Fruit fly (Drosophila melanogaster) whole organism, prepupa: ENCODE data around the gene CG9396.

Experiments used
- Blimp-1 ChIP-seq: fragments of 200-800 bp; sonication (Bioruptor generic); optimal IDR thresholded peaks from 3 replicates; lab custom pipeline; 2017; ENCODE audit warnings: missing biosample characterization, missing genetic modification characterization, mild to moderate bottlenecking, moderate library complexity, missing genetic modification reagents
- CG11294 ChIP-seq: fragments of 200-800 bp; sonication (Bioruptor generic); IDR thresholded peaks from 2 replicates; pipeline ENCODE4 v1.3.6; 2022; ENCODE audit warnings: missing biosample characterization, missing genetic modification characterization
- CG11762 ChIP-seq: fragments of 200-800 bp; sonication (Bioruptor generic); optimal IDR thresholded peaks from 3 replicates; lab custom pipeline; 2016; ENCODE audit warnings: missing biosample characterization, missing genetic modification characterization; ENCODE audit not compliant: insufficient read depth
- CG11902 ChIP-seq: fragments of 200-800 bp; sonication (Bioruptor generic); optimal IDR thresholded peaks from 3 replicates; lab custom pipeline; 2016; ENCODE audit warnings: missing biosample characterization, missing genetic modification characterization
- CG15336 ChIP-seq: fragments of 200-800 bp; sonication (Bioruptor generic); IDR thresholded peaks from 2 replicates; pipeline ENCODE4 v1.3.6; 2022; ENCODE audit warnings: missing biosample characterization, missing genetic modification characterization
- CG1621 ChIP-seq: fragments of 200-800 bp; sonication (Bioruptor generic); optimal IDR thresholded peaks from 3 replicates; lab custom pipeline; 2018; ENCODE audit warnings: missing biosample characterization, mild to moderate bottlenecking, missing genetic modification characterization
- CG3032 ChIP-seq: fragments of 200-800 bp; optimal IDR thresholded peaks from 2 replicates; lab custom pipeline; 2019; ENCODE audit warnings: missing biosample characterization, mild to moderate bottlenecking, missing genetic modification characterization, moderate library complexity
- CG34406 ChIP-seq: fragments of 200-800 bp; sonication (Bioruptor generic); optimal IDR thresholded peaks from 3 replicates; lab custom pipeline; 2016; ENCODE audit warnings: missing biosample characterization, missing genetic modification characterization
- CG6163 ChIP-seq: fragments of 200-800 bp; sonication (Bioruptor generic); IDR thresholded peaks from 3 replicates; pipeline ENCODE4 v1.3.6; 2022; ENCODE audit warnings: missing biosample characterization, missing genetic modification characterization
- CG6276 ChIP-seq: fragments of 200-800 bp; sonication (Bioruptor generic); optimal IDR thresholded peaks from 2 replicates; lab custom pipeline; 2017; ENCODE audit warnings: missing biosample characterization, mild to moderate bottlenecking, missing genetic modification characterization
- CG6792 ChIP-seq: fragments of 200-800 bp; sonication (Bioruptor generic); optimal IDR thresholded peaks from 3 replicates; lab custom pipeline; 2016; ENCODE audit warnings: missing biosample characterization, missing genetic modification characterization
- CG6808 ChIP-seq: fragments of 200-800 bp; sonication (Bioruptor generic); optimal IDR thresholded peaks from 3 replicates; lab custom pipeline; 2017; ENCODE audit warnings: missing biosample characterization, missing genetic modification characterization, mild to moderate bottlenecking, moderate library complexity, missing genetic modification reagents
- CG6854 ChIP-seq: fragments of 200-800 bp; sonication (Bioruptor generic); optimal IDR thresholded peaks from 2 replicates; lab custom pipeline; 2017; ENCODE audit warnings: missing biosample characterization, mild to moderate bottlenecking, missing genetic modification characterization
- CG7368 ChIP-seq: fragments of 200-800 bp; sonication (Bioruptor generic); optimal IDR thresholded peaks from 3 replicates; lab custom pipeline; 2016; ENCODE audit warnings: missing biosample characterization, missing genetic modification characterization
- CG8119 ChIP-seq: fragments of 200-800 bp; sonication (Bioruptor generic); IDR thresholded peaks from 3 replicates; pipeline ENCODE4 v1.3.6; 2022; ENCODE audit warnings: missing biosample characterization, missing genetic modification characterization
- CG8632 ChIP-seq: fragments of 200-800 bp; sonication (Bioruptor generic); optimal IDR thresholded peaks from 3 replicates; lab custom pipeline; 2016; ENCODE audit warnings: missing biosample characterization, missing genetic modification characterization
- Eip78C ChIP-seq: fragments of 200-800 bp; sonication (Bioruptor generic); peaks from one replicate; lab custom pipeline; 2016; ENCODE audit warnings: missing biosample characterization, missing genetic modification characterization
- Eip93F ChIP-seq: fragments of 200-800 bp; sonication (Bioruptor generic); optimal IDR thresholded peaks from 2 replicates; lab custom pipeline; 2016; ENCODE audit warnings: missing biosample characterization, mild to moderate bottlenecking, missing genetic modification characterization
- Ets21C ChIP-seq: fragments of 200-800 bp; sonication (Bioruptor generic); optimal IDR thresholded peaks from 3 replicates; lab custom pipeline; 2016; ENCODE audit warnings: missing biosample characterization, missing genetic modification characterization
- Hr38 ChIP-seq: sonication (Bioruptor generic); optimal IDR thresholded peaks from 2 replicates; lab custom pipeline; 2016; ENCODE audit warnings: missing biosample characterization, missing genetic modification characterization
- Lpt ChIP-seq: fragments of 200-800 bp; sonication (Bioruptor generic); optimal IDR thresholded peaks from 3 replicates; lab custom pipeline; 2016; ENCODE audit warnings: missing biosample characterization, missing genetic modification characterization
- Met ChIP-seq: fragments of 200-800 bp; sonication (Bioruptor generic); optimal IDR thresholded peaks from 3 replicates; lab custom pipeline; 2016; ENCODE audit warnings: missing biosample characterization, missing genetic modification characterization
- Smox ChIP-seq: fragments of 200-800 bp; sonication (Bioruptor generic); optimal IDR thresholded peaks from 3 replicates; lab custom pipeline; 2016; ENCODE audit warnings: missing biosample characterization, missing genetic modification characterization
- Sox102F ChIP-seq: fragments of 200-800 bp; sonication (Bioruptor generic); optimal IDR thresholded peaks from 2 replicates; lab custom pipeline; 2016; ENCODE audit warnings: missing biosample characterization, mild to moderate bottlenecking, missing genetic modification characterization
- Sox14 ChIP-seq: fragments of 200-800 bp; sonication (Bioruptor generic); optimal IDR thresholded peaks from 3 replicates; lab custom pipeline; 2016; ENCODE audit warnings: missing biosample characterization, missing genetic modification characterization
- Sox15 ChIP-seq: fragments of 200-800 bp; sonication (Bioruptor generic); optimal IDR thresholded peaks from 3 replicates; lab custom pipeline; 2016; ENCODE audit warnings: missing biosample characterization, missing genetic modification characterization
- acj6 ChIP-seq: fragments of 200-800 bp; sonication (Bioruptor generic); optimal IDR thresholded peaks from 3 replicates; lab custom pipeline; 2016; ENCODE audit warnings: missing biosample characterization, missing genetic modification characterization
- cyc ChIP-seq: fragments of 200-800 bp; sonication (Bioruptor generic); optimal IDR thresholded peaks from 3 replicates; lab custom pipeline; 2016; ENCODE audit warnings: missing biosample characterization, missing genetic modification characterization
- eg ChIP-seq: fragments of 200-800 bp; sonication (Bioruptor generic); IDR thresholded peaks from 3 replicates; pipeline ENCODE4 v1.3.6; 2022; ENCODE audit warnings: missing biosample characterization, missing genetic modification characterization
- esn ChIP-seq: fragments of 200-800 bp; sonication (Bioruptor generic); optimal IDR thresholded peaks from 2 replicates; lab custom pipeline; 2016; ENCODE audit warnings: missing biosample characterization, mild to moderate bottlenecking, missing genetic modification characterization, moderate library complexity
- fd85E ChIP-seq: fragments of 200-800 bp; sonication (Bioruptor generic); optimal IDR thresholded peaks from 3 replicates; lab custom pipeline; 2016; ENCODE audit warnings: missing biosample characterization, missing genetic modification characterization
- fkh ChIP-seq: fragments of 200-800 bp; sonication (Bioruptor generic); optimal IDR thresholded peaks from 3 replicates; lab custom pipeline; 2017; ENCODE audit warnings: missing biosample characterization, mild to moderate bottlenecking, missing genetic modification characterization, moderate library complexity
- lz ChIP-seq: fragments of 200-800 bp; sonication (Bioruptor generic); optimal IDR thresholded peaks from 3 replicates; lab custom pipeline; 2016; ENCODE audit warnings: missing biosample characterization, missing genetic modification characterization
- net ChIP-seq: fragments of 200-800 bp; sonication (Bioruptor generic); optimal IDR thresholded peaks from 3 replicates; lab custom pipeline; 2016; ENCODE audit warnings: missing biosample characterization, missing genetic modification characterization
- pdm3 ChIP-seq: fragments of 200-800 bp; sonication (Bioruptor generic); optimal IDR thresholded peaks from 3 replicates; lab custom pipeline; 2016; ENCODE audit warnings: missing biosample characterization, missing genetic modification characterization
- ss ChIP-seq, 2 experiments: fragments of 200-800 bp; sonication (Bioruptor generic); optimal IDR thresholded peaks; 2 replicates in 1 of 2; 3 replicates in 1 of 2; lab custom pipeline; 2017 to 2018; ENCODE audit warnings: mild to moderate bottlenecking in 2 of 2, missing biosample characterization in 2 of 2, missing genetic modification characterization in 2 of 2, moderate library complexity in 1 of 2
- svp ChIP-seq: fragments of 200-800 bp; sonication (Bioruptor generic); peaks from one replicate; lab custom pipeline; 2016; ENCODE audit warnings: missing biosample characterization, missing genetic modification characterization
- vri ChIP-seq: fragments of 200-800 bp; sonication (Bioruptor generic); optimal IDR thresholded peaks from 3 replicates; lab custom pipeline; 2016; ENCODE audit warnings: missing biosample characterization, mild to moderate bottlenecking, missing genetic modification characterization

Gene CG9396

dm6 chr3R:9598099-9598498 lies 26.7 kb upstream of the CG9396 start (continued):
- peak; percentile 39 for TF ChIP-seq Hr38 (GFP tag; lab: Kevin White, UChicago)
- peak; percentile 64; the same call in 1 of the 2 replicates for TF ChIP-seq CG11294 (GFP tag; lab: Robert Waterston, UW)
- TF ChIP-seq CG34406, result peak; percentile 73
- TF ChIP-seq esn (GFP tag; lab: Kevin White, UChicago), result peak; percentile 81
- peak; percentile 69 for TF ChIP-seq CG8632 (GFP tag; lab: Kevin White, UChicago)
- TF ChIP-seq CG6854, result peak; percentile 39
- TF ChIP-seq eg (GFP tag; lab: Robert Waterston, UW), result peak; percentile 89
- TF ChIP-seq CG6276 (GFP tag; lab: Kevin White, UChicago), result peak; percentile 87
- TF ChIP-seq Lpt (GFP tag; lab: Kevin White, UChicago), result peak; percentile 92
- TF ChIP-seq CG3032 (tag; lab: Kevin White, UChicago), result peak; percentile 62
- TF ChIP-seq fd85E, result peak; percentile 32
- TF ChIP-seq svp, result no peak
- TF ChIP-seq CG1621, result peak; percentile 52
- TF ChIP-seq CG7368, result peak; percentile 75
- TF ChIP-seq CG6163 (GFP tag; lab: Robert Waterston, UW), result peak; percentile 86
- TF ChIP-seq Blimp-1 (GFP tag; lab: Kevin White, UChicago), result peak; percentile 17

DNA sequence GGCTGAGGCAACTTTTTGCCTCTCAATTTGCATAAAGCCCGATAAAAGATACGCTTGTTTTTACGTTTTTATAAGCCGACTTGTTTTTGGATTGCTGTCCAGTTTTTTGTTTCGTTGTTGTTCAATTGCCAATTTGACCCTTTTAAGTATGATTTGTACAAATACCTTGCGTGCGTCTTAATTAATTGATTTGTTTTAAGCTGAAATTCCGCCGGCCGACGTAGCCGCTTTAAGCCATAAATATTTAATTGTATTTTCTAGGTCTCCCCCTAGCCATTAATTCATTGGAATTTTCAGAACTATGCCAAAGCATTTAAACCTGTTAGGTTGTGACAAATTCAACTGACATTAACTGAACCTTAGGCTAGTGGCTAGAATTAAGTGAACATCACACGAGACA lies 25.2 kb upstream of the CG9396 start:
- TF ChIP-seq acj6 (no peak), Eip78C (GFP tag; lab: Kevin White, UChicago) (peak; percentile 15), esn (GFP tag; lab: Kevin White, UChicago) (no peak)

DNA sequence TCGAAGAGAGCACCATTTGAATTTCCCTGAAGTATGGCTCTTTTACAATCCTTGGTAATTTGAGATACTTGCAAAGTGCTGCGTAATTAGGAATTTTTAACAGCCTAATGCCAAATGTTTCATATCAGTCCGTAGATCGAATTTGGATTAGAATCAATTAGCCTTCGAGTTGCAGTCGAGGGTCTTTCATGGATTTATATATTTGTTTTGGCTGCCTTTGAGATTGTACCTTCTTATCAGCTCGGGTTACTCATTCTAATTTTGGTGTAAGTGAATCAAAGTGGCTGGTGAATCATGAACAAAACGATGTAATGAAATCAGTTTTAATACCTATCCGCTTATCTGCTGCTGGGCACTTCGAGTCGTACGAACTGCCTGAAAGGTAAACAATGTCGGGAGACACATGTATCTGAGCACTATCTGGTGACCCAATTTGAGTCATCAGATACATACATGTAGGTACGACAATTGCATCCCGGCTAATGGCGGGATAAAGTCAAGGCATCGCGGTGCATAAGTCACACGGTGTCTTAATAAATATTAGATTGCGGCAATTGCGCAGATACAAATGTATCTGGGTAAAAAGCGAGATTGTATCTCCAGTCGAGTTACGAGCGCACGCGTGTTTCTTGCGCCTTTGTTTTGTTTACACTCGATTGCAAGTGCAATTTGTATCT lies 24.4 kb upstream of the CG9396 start:
- peak; percentile 47 for TF ChIP-seq fkh (GFP tag; lab: Kevin White, UChicago)
- TF ChIP-seq Smox, result no peak

- TF ChIP-seq vri (GFP tag; lab: Kevin White, UChicago) (no peak), ss (GFP tag; optimal IDR thresholded peaks at IDR 0.05; lab: Kevin White, UChicago) (no peak), Sox15 (no peak), Sox102F (GFP tag; lab: Kevin White, UChicago) (no peak), CG8119 (GFP tag; lab: Robert Waterston, UW) (peak; percentile 16; the same call in 2 of the 3 replicates), cyc (GFP tag; lab: Kevin White, UChicago) (no peak), pdm3 (no peak), net (GFP tag; lab: Kevin White, UChicago) (no peak), Blimp-1 (GFP tag; lab: Kevin White, UChicago) (no peak), Sox14 (GFP tag; lab: Kevin White, UChicago) (no peak), CG8632 (GFP tag; lab: Kevin White, UChicago) (no peak), eg (GFP tag; lab: Robert Waterston, UW) (peak; percentile 69), CG6792 (GFP tag; lab: Kevin White, UChicago) (no peak), CG11762 (GFP tag; lab: Kevin White, UChicago) (no peak), lz (GFP tag; lab: Kevin White, UChicago) (no peak), CG15336 (GFP tag; lab: Robert Waterston, UW) (peak; percentile 45), Ets21C (GFP tag; lab: Kevin White, UChicago) (no peak), CG11902 (GFP tag; lab: Kevin White, UChicago) (no peak), Hr38 (GFP tag; lab: Kevin White, UChicago) (no peak), CG6808 (GFP tag; lab: Kevin White, UChicago) (no peak), Eip78C (GFP tag; lab: Kevin White, UChicago) (no peak), CG6163 (GFP tag; lab: Robert Waterston, UW) (peak; percentile 47), Eip93F (no peak), Met (no peak)
Observed at dm6 chr3R:9594839-9595238, 23.4 kb upstream of the CG9396 start.
